Worm (Caenorhabditis elegans) whole organism, mixed stage, embryonic: ENCODE results near the gene pxl-1.

Experiments used
- M03D4.4 ChIP-seq: sonication (generic microtip); optimal IDR thresholded peaks from 2 replicates; lab custom pipeline; 2017; ENCODE audit warnings: mild to moderate bottlenecking, missing genetic modification characterization, missing compliant biosample characterization
- bed-3 ChIP-seq: fragments of 200-800 bp; sonication (Bioruptor generic); optimal IDR thresholded peaks from 3 replicates; lab custom pipeline; 2018; ENCODE audit warnings: mild to moderate bottlenecking, missing genetic modification characterization, moderate library complexity, missing compliant biosample characterization
- blmp-1 ChIP-seq: fragments of 150-350 bp; optimal IDR thresholded peaks from 2 replicates; lab custom pipeline; 2014; ENCODE audit warnings: missing biosample characterization, missing genetic modification characterization
- ceh-43 ChIP-seq: fragments of 200-800 bp; sonication (Bioruptor generic); optimal IDR thresholded peaks from 2 replicates; lab custom pipeline; 2018; ENCODE audit warnings: mild to moderate bottlenecking, missing genetic modification characterization, moderate library complexity, missing compliant biosample characterization
- ceh-83 ChIP-seq: fragments of 200-800 bp; sonication (Bioruptor generic); optimal IDR thresholded peaks from 2 replicates; lab custom pipeline; 2018; ENCODE audit warnings: mild to moderate bottlenecking, missing genetic modification characterization, missing compliant biosample characterization
- ces-1 ChIP-seq: fragments of 150-350 bp; optimal IDR thresholded peaks from 2 replicates; lab custom pipeline; 2014; ENCODE audit warnings: missing biosample characterization, missing genetic modification reagents, missing genetic modification characterization
- cnd-1 ChIP-seq: fragments of 200-800 bp; sonication (Bioruptor generic); optimal IDR thresholded peaks from 2 replicates; lab custom pipeline; 2018; ENCODE audit warnings: mild to moderate bottlenecking, missing genetic modification characterization, missing compliant biosample characterization
- drap-1 ChIP-seq: fragments of 200-800 bp; sonication (Bioruptor generic); optimal IDR thresholded peaks from 3 replicates; lab custom pipeline; 2018; ENCODE audit warnings: mild to moderate bottlenecking, missing genetic modification characterization, missing compliant biosample characterization
- elt-1 ChIP-seq: sonication (generic microtip); optimal IDR thresholded peaks from 2 replicates; lab custom pipeline; 2017; ENCODE audit warnings: missing genetic modification characterization, mild to moderate bottlenecking, missing compliant biosample characterization, antibody characterized with exemption, moderate library complexity, borderline replicate concordance; ENCODE audit not compliant: insufficient read depth
- flh-1 ChIP-seq: fragments of 200-800 bp; sonication (Bioruptor generic); optimal IDR thresholded peaks from 2 replicates; lab custom pipeline; 2018; ENCODE audit warnings: mild to moderate bottlenecking, missing genetic modification characterization, moderate library complexity, missing compliant biosample characterization
- ham-2 ChIP-seq: fragments of 200-800 bp; sonication (Bioruptor generic); optimal IDR thresholded peaks from 2 replicates; lab custom pipeline; 2018; ENCODE audit warnings: mild to moderate bottlenecking, missing genetic modification characterization, missing compliant biosample characterization
- hlh-1 ChIP-seq: fragments of 150-350 bp; optimal IDR thresholded peaks from 2 replicates; lab custom pipeline; 2014; ENCODE audit warnings: missing biosample characterization, missing genetic modification reagents, missing genetic modification characterization
- lin-13 ChIP-seq: fragments of 150-350 bp; optimal IDR thresholded peaks from 2 replicates; lab custom pipeline; 2014; ENCODE audit warnings: missing biosample characterization, missing genetic modification characterization
- lin-32 ChIP-seq: fragments of 200-800 bp; sonication (Bioruptor generic); optimal IDR thresholded peaks from 2 replicates; lab custom pipeline; 2018; ENCODE audit warnings: mild to moderate bottlenecking, missing genetic modification characterization, missing compliant biosample characterization
- lsy-2 ChIP-seq: fragments of 150-350 bp; optimal IDR thresholded peaks from 2 replicates; lab custom pipeline; 2014; ENCODE audit warnings: missing biosample characterization, missing genetic modification characterization
- mab-5 ChIP-seq: fragments of 150-350 bp; optimal IDR thresholded peaks from 2 replicates; lab custom pipeline; 2014; ENCODE audit warnings: missing biosample characterization, missing genetic modification characterization
- mep-1 ChIP-seq: fragments of 150-350 bp; optimal IDR thresholded peaks from 2 replicates; lab custom pipeline; 2017; ENCODE audit warnings: missing biosample characterization, missing genetic modification reagents, missing genetic modification characterization, inconsistent platforms
- mls-2 ChIP-seq: sonication (generic microtip); optimal IDR thresholded peaks from 2 replicates; lab custom pipeline; 2016; ENCODE audit warnings: mild to moderate bottlenecking, missing genetic modification characterization, moderate library complexity, missing compliant biosample characterization
- nhr-2 ChIP-seq: fragments of 150-350 bp; optimal IDR thresholded peaks from 2 replicates; lab custom pipeline; 2014; ENCODE audit warnings: missing biosample characterization, missing genetic modification characterization
- pha-4 ChIP-seq: fragments of 150-350 bp; optimal IDR thresholded peaks from 2 replicates; lab custom pipeline; 2018; ENCODE audit warnings: missing biosample characterization, missing genetic modification reagents, missing genetic modification characterization
- snpc-4 ChIP-seq: fragments of 150-350 bp; optimal IDR thresholded peaks from 2 replicates; lab custom pipeline; 2014; ENCODE audit warnings: missing biosample characterization, missing genetic modification characterization
- sptf-1 ChIP-seq: sonication (generic microtip); optimal IDR thresholded peaks from 2 replicates; lab custom pipeline; 2017; ENCODE audit warnings: mild to moderate bottlenecking, missing genetic modification characterization, moderate library complexity, missing compliant biosample characterization
- tbx-8 ChIP-seq: fragments of 200-800 bp; sonication (Bioruptor generic); optimal IDR thresholded peaks from 2 replicates; lab custom pipeline; 2018; ENCODE audit warnings: mild to moderate bottlenecking, missing genetic modification characterization, moderate library complexity, missing compliant biosample characterization
- unc-120 ChIP-seq: sonication (generic microtip); optimal IDR thresholded peaks from 2 replicates; lab custom pipeline; 2017; ENCODE audit warnings: missing genetic modification characterization, missing compliant biosample characterization; ENCODE audit not compliant: poor library complexity, severe bottlenecking
- unc-39 ChIP-seq: fragments of 150-350 bp; optimal IDR thresholded peaks from 2 replicates; lab custom pipeline; 2014; ENCODE audit warnings: missing biosample characterization, missing genetic modification characterization
- unc-62 ChIP-seq: fragments of 150-350 bp; optimal IDR thresholded peaks from 2 replicates; lab custom pipeline; 2014; ENCODE audit warnings: missing biosample characterization, missing genetic modification reagents, missing genetic modification characterization
- zip-8 ChIP-seq: fragments of 150-350 bp; optimal IDR thresholded peaks from 2 replicates; lab custom pipeline; 2014; ENCODE audit warnings: missing biosample characterization, missing genetic modification characterization

The pxl-1 gene

ce11 chrIII:5932853-5933252 is 37.0 kb upstream of the pxl-1 start, which contains the start of gene zmp-1:
zmp-1 (minus strand) TSS chrIII:5932953.
- TF ChIP-seq cnd-1: no peak
- TF ChIP-seq ceh-83 (GFP tag; lab: Kevin White, UChicago): no peak
- TF ChIP-seq unc-62 (GFP tag; lab: Kevin White, UChicago): no peak
- TF ChIP-seq pha-4: no peak
- TF ChIP-seq nhr-2 (tag; lab: Kevin White, UChicago): no peak
- no peak for TF ChIP-seq bed-3 (GFP tag; lab: Kevin White, UChicago)
- TF ChIP-seq tbx-8 (GFP tag; lab: Kevin White, UChicago): no peak
- no peak for TF ChIP-seq mab-5 (tag; lab: Kevin White, UChicago)
- TF ChIP-seq unc-120 (tag; lab: Kevin White, UChicago): no peak
- TF ChIP-seq lin-13 (tag; lab: Kevin White, UChicago): no peak
- no peak for TF ChIP-seq unc-39 (tag; lab: Kevin White, UChicago)
- no peak for TF ChIP-seq elt-1 (tag; lab: Kevin White, UChicago)
- no peak for TF ChIP-seq lin-32 (GFP tag; lab: Kevin White, UChicago)
- TF ChIP-seq M03D4.4 (tag; lab: Kevin White, UChicago): no peak
- TF ChIP-seq ham-2: no peak
- TF ChIP-seq flh-1 (GFP tag; lab: Kevin White, UChicago): no peak

DNA sequence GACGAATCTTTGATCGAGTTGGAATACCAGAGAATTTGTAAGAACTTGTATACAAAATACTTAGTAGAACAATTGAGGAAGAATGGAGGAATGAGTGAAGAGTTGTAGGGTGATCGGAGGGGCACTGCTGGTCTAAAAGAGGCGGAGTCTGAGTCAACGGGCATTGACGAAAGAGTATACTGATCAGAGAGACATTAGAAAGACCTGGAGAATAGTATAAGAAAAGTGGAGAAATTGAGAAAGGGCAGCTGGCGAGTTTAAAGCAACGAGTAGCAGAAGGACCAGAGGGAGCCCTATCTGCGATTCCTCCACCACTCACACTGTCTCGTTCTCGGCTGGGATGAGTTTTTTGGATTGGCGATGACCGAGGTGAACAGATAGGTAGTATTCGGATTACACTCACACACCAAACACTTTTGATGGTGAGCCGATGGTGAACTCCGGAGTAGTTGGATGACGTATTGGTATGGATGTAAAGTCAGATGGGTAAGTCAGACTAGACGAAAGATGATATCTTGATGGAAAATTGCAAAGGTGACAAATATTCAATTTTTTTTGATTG is 35.7 kb upstream of the pxl-1 start, which contains the start of gene EGAP1.5:
Gene EGAP1.5, plus strand, starts transcription at position 289 of the 562 bp plus-strand sequence.
- no peak for TF ChIP-seq ces-1 (GFP tag; lab: Kevin White, UChicago)
- peak; percentile 62 for TF ChIP-seq unc-62 (GFP tag; lab: Kevin White, UChicago)
- peak; percentile 81 for TF ChIP-seq unc-120 (tag; lab: Kevin White, UChicago)
- peak; percentile 97 for TF ChIP-seq hlh-1

DNA sequence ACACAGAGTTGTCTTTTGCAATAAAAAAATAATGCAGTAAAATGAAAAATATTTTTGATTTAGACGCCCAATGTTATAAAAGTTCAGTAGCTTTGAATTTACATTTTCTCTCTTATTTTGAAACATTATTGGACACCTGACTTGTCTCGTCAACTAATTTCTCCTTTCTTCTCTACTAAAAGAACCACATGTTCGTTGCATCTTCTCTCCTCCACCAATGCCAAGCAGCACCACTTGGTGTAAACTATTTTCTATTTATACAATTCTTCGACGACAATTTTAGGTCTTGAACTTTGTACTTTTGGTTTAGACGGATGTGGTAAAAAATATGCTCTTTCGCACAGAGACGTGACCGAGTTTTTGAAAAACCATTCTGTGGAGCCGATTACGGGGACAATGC is 34.8 kb upstream of the pxl-1 start:
- TF ChIP-seq hlh-1 (peak; percentile 95), lin-13 (tag; lab: Kevin White, UChicago) (no peak), unc-120 (tag; lab: Kevin White, UChicago) (peak; percentile 17), unc-62 (GFP tag; lab: Kevin White, UChicago) (peak; percentile 27)

DNA sequence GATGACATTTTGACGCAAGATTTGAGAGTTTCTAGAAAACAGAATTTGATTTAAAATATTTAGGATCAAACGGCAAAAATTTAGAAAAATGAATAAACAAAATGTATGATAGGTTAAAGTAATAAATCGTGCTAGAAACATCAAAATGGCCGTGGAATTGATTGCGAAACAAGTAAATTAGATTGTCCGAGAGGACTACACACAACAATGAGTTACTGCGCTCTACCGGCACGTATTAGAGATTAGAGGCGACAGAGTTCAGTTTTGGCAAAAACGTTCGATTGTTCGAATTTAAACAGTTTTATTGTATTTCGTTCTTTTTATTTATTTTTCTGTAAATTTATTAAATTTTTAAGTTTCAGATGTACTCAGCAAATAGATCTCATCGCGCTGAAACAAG is 29.9 kb upstream of the pxl-1 start, which contains the start of the genes dnc-2 and bcl-7:
Gene dnc-2, minus strand, starts transcription at position 33 of the 400 bp plus-strand sequence.
Gene bcl-7, plus strand, starts transcription at position 363 of the 400 bp plus-strand sequence.
- no peak for TF ChIP-seq mls-2 (tag; lab: Kevin White, UChicago)
- no peak for TF ChIP-seq bed-3 (GFP tag; lab: Kevin White, UChicago)
- TF ChIP-seq drap-1 (GFP tag; lab: Kevin White, UChicago): no peak
- TF ChIP-seq unc-62 (GFP tag; lab: Kevin White, UChicago): no peak
- no peak for TF ChIP-seq tbx-8 (GFP tag; lab: Kevin White, UChicago)
- peak; percentile 1 for TF ChIP-seq pha-4
- TF ChIP-seq lin-32 (GFP tag; lab: Kevin White, UChicago): no peak
- TF ChIP-seq ceh-83 (GFP tag; lab: Kevin White, UChicago): no peak
- TF ChIP-seq ces-1 (GFP tag; lab: Kevin White, UChicago): peak; percentile 72
- peak; percentile 4 for TF ChIP-seq mep-1 (tag; lab: Kevin White, UChicago)
- no peak for TF ChIP-seq unc-120 (tag; lab: Kevin White, UChicago)
- no peak for TF ChIP-seq blmp-1 (tag; lab: Kevin White, UChicago)
- no peak for TF ChIP-seq zip-8 (tag; lab: Kevin White, UChicago)
- no peak for TF ChIP-seq nhr-2 (tag; lab: Kevin White, UChicago)
- TF ChIP-seq ceh-43 (GFP tag; lab: Kevin White, UChicago): no peak
- TF ChIP-seq lin-13 (tag; lab: Kevin White, UChicago): peak; percentile 9

DNA sequence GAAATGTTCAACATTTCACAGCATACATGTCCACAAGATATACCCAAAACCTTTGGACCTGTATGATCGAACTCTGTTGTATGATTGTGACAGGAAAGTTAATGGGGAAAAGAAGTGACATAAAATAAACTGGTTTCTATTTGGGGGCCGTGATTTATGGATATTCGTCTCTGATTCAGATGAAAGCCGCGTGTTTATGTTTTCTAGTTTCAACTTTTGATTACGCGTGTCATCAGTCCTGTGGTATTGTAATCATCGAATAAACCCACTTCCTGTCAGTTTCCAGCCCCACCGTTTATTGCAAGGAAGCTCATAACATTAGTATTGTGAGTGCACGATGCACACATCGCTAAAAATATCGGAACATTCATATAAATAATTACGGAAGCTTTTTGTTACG is 26.4 kb upstream of the pxl-1 start:
- TF ChIP-seq snpc-4 (tag; lab: Kevin White, UChicago): no peak
- TF ChIP-seq M03D4.4 (tag; lab: Kevin White, UChicago): no peak
- TF ChIP-seq lsy-2: no peak
- TF ChIP-seq ceh-83 (GFP tag; lab: Kevin White, UChicago): no peak
- no peak for TF ChIP-seq sptf-1 (tag; lab: Kevin White, UChicago)
- TF ChIP-seq lin-13 (tag; lab: Kevin White, UChicago): no peak
- TF ChIP-seq drap-1 (GFP tag; lab: Kevin White, UChicago): no peak
- TF ChIP-seq elt-1 (tag; lab: Kevin White, UChicago): no peak
- TF ChIP-seq, all 35 proteins: peak for 0
